Fruit fly (Drosophila melanogaster) whole organism, adult: ENCODE measurements around the gene CG17982.

Experiments used
- CG11617 ChIP-seq: fragments of 200-800 bp; sonication (Bioruptor generic); optimal IDR thresholded peaks from 2 replicates; lab custom pipeline; 2017; ENCODE audit warnings: mild to moderate bottlenecking, missing biosample characterization, missing genetic modification reagents, missing genetic modification characterization
- CG12768 ChIP-seq: fragments of 200-800 bp; sonication (Bioruptor generic); optimal IDR thresholded peaks from 2 replicates; lab custom pipeline; 2017; ENCODE audit warnings: missing biosample characterization, missing genetic modification characterization, mild to moderate bottlenecking, moderate library complexity, missing genetic modification reagents
- CG14711 ChIP-seq: fragments of 200-800 bp; sonication (Bioruptor generic); optimal IDR thresholded peaks from 2 replicates; lab custom pipeline; 2018; ENCODE audit warnings: missing biosample characterization, mild to moderate bottlenecking, missing genetic modification characterization, moderate library complexity
- CG1620 ChIP-seq: fragments of 200-800 bp; sonication (Bioruptor generic); optimal IDR thresholded peaks from 2 replicates; lab custom pipeline; 2016; ENCODE audit warnings: missing biosample characterization, missing genetic modification characterization
- CG33017 ChIP-seq: fragments of 200-800 bp; sonication (Bioruptor generic); optimal IDR thresholded peaks from 2 replicates; lab custom pipeline; 2018; ENCODE audit warnings: missing biosample characterization, mild to moderate bottlenecking, missing genetic modification characterization, moderate library complexity
- CG5204 ChIP-seq: fragments of 200-800 bp; sonication (Bioruptor generic); optimal IDR thresholded peaks from 2 replicates; lab custom pipeline; 2016; ENCODE audit warnings: missing biosample characterization, missing genetic modification characterization
- CG7045 ChIP-seq: fragments of 200-800 bp; sonication (Bioruptor generic); optimal IDR thresholded peaks from 2 replicates; lab custom pipeline; 2017; ENCODE audit warnings: missing biosample characterization, mild to moderate bottlenecking, missing genetic modification characterization
- CG7101 ChIP-seq: fragments of 200-800 bp; sonication (Bioruptor generic); optimal IDR thresholded peaks from 2 replicates; lab custom pipeline; 2018; ENCODE audit warnings: missing biosample characterization, mild to moderate bottlenecking, missing genetic modification characterization, moderate library complexity
- Clk ChIP-seq: fragments of 200-800 bp; sonication (Bioruptor generic); optimal IDR thresholded peaks from 2 replicates; lab custom pipeline; 2017; ENCODE audit warnings: missing biosample characterization, missing genetic modification characterization
- Crg-1 ChIP-seq: fragments of 200-800 bp; sonication (Bioruptor generic); optimal IDR thresholded peaks from 2 replicates; lab custom pipeline; 2016; ENCODE audit warnings: missing biosample characterization, missing genetic modification characterization
- Hr96 ChIP-seq: fragments of 200-800 bp; sonication (Bioruptor generic); optimal IDR thresholded peaks from 2 replicates; lab custom pipeline; 2016; ENCODE audit warnings: missing biosample characterization, missing genetic modification characterization
- Mnt ChIP-seq: fragments of 200-800 bp; sonication (Bioruptor generic); optimal IDR thresholded peaks from 2 replicates; lab custom pipeline; 2016; ENCODE audit warnings: missing biosample characterization, mild to moderate bottlenecking, missing genetic modification characterization
- bab1 ChIP-seq: fragments of 200-800 bp; sonication (Bioruptor generic); optimal IDR thresholded peaks from 3 replicates; lab custom pipeline; 2019; ENCODE audit warnings: missing biosample characterization, mild to moderate bottlenecking, missing genetic modification characterization, moderate library complexity
- cic ChIP-seq: fragments of 200-800 bp; sonication (Bioruptor generic); optimal IDR thresholded peaks from 2 replicates; lab custom pipeline; 2017; ENCODE audit warnings: missing biosample characterization, mild to moderate bottlenecking, missing genetic modification characterization, moderate library complexity
- cnc ChIP-seq, 2 experiments: fragments of >200 bp; optimal IDR thresholded peaks; 2 replicates each; lab custom pipeline; 2017
- kay ChIP-seq: fragments of 200-800 bp; sonication (Bioruptor generic); peaks from one replicate; lab custom pipeline; 2016; ENCODE audit warnings: missing biosample characterization, missing genetic modification characterization, borderline replicate concordance
- ovo ChIP-seq: fragments of 200-800 bp; sonication (Bioruptor generic); optimal IDR thresholded peaks from 2 replicates; lab custom pipeline; 2016; ENCODE audit warnings: missing biosample characterization, missing genetic modification characterization
- pad ChIP-seq: fragments of 200-800 bp; sonication (Bioruptor generic); optimal IDR thresholded peaks from 3 replicates; lab custom pipeline; 2017; ENCODE audit warnings: missing biosample characterization, missing genetic modification characterization, mild to moderate bottlenecking, moderate library complexity, missing genetic modification reagents
- tj ChIP-seq: fragments of 200-800 bp; sonication (Bioruptor generic); optimal IDR thresholded peaks from 3 replicates; lab custom pipeline; 2017; ENCODE audit warnings: missing biosample characterization, mild to moderate bottlenecking, missing genetic modification characterization, moderate library complexity
- toe ChIP-seq: fragments of 200-800 bp; sonication (Bioruptor generic); optimal IDR thresholded peaks from 2 replicates; lab custom pipeline; 2016; ENCODE audit warnings: missing biosample characterization, missing genetic modification characterization

Gene CG17982

dm6 chrX:8147649-8148048, 4.0 kb upstream of the CG17982 start, which contains the start of gene CG15336:
Gene CG15336, plus strand, starts transcription at chrX:8147949.
- no peak for TF ChIP-seq CG7045
- no peak for TF ChIP-seq kay (GFP tag; lab: Kevin White, UChicago)
- TF ChIP-seq Crg-1 (GFP tag; lab: Kevin White, UChicago): no peak
- TF ChIP-seq tj (GFP tag; lab: Kevin White, UChicago): no peak
- TF ChIP-seq CG11617: no peak
- TF ChIP-seq Mnt (GFP tag; lab: Kevin White, UChicago): no peak
- no peak for TF ChIP-seq pad (GFP tag; lab: Kevin White, UChicago)
- no peak for TF ChIP-seq CG7101 (tag; lab: Kevin White, UChicago)
- TF ChIP-seq bab1 (GFP tag; lab: Kevin White, UChicago): no peak
- TF ChIP-seq ovo (GFP tag; lab: Kevin White, UChicago): no peak
- no peak for TF ChIP-seq cic (GFP tag; lab: Kevin White, UChicago)
- TF ChIP-seq CG12768: no peak
- TF ChIP-seq cnc (optimal IDR thresholded peaks at IDR 0.05; lab: Kevin White, UChicago): no peak
- TF ChIP-seq CG14711 (tag; lab: Kevin White, UChicago): no peak
- TF ChIP-seq toe (GFP tag; lab: Kevin White, UChicago): no peak

- TF ChIP-seq cnc (optimal IDR thresholded peaks at IDR 0.05; lab: Kevin White, UChicago): no peak
- peak; percentile 22 for TF ChIP-seq Crg-1 (GFP tag; lab: Kevin White, UChicago)
- no peak for TF ChIP-seq CG7045
- no peak for TF ChIP-seq Clk (GFP tag; lab: Kevin White, UChicago)
- TF ChIP-seq bab1 (GFP tag; lab: Kevin White, UChicago): peak; percentile 77
- TF ChIP-seq CG12768: no peak
- TF ChIP-seq CG14711 (tag; lab: Kevin White, UChicago): peak; percentile 66
- peak; percentile 61 for TF ChIP-seq CG7101 (tag; lab: Kevin White, UChicago)
- no peak for TF ChIP-seq ovo (GFP tag; lab: Kevin White, UChicago)
- TF ChIP-seq CG1620: peak; percentile 44
- TF ChIP-seq CG33017: no peak
- no peak for TF ChIP-seq kay (GFP tag; lab: Kevin White, UChicago)
- TF ChIP-seq Hr96 (GFP tag; lab: Kevin White, UChicago): no peak
- TF ChIP-seq pad (GFP tag; lab: Kevin White, UChicago): peak; percentile 13
- TF ChIP-seq tj (GFP tag; lab: Kevin White, UChicago): peak; percentile 43
- peak; percentile 57 for TF ChIP-seq CG11617
- no peak for TF ChIP-seq cic (GFP tag; lab: Kevin White, UChicago)
- TF ChIP-seq Mnt (GFP tag; lab: Kevin White, UChicago): peak; percentile 73
- TF ChIP-seq toe (GFP tag; lab: Kevin White, UChicago): no peak
- no peak for TF ChIP-seq CG5204 (GFP tag; lab: Kevin White, UChicago)
These were observed 2.0 kb upstream of the CG17982 start, which contains the start of the genes alpha-PheRS and CG2129 for dm6 chrX:8145501-8146157. Gene alpha-PheRS, minus strand, starts transcription at chrX:8145602. Gene CG2129, plus strand, starts transcription at chrX:8145839.

dm6 chrX:8142067-8142462, 1.6 kb downstream of the CG17982 start, which contains the start of gene Smox:
Gene Smox, minus strand, starts transcription at chrX:8142279.
- TF ChIP-seq cic (GFP tag; lab: Kevin White, UChicago) (no peak), Mnt (GFP tag; lab: Kevin White, UChicago) (no peak), ovo (GFP tag; lab: Kevin White, UChicago) (no peak), CG1620 (no peak), CG33017 (peak; percentile 18), bab1 (GFP tag; lab: Kevin White, UChicago) (no peak), CG14711 (tag; lab: Kevin White, UChicago) (peak; percentile 22)

- TF ChIP-seq Crg-1 (GFP tag; lab: Kevin White, UChicago) (peak; percentile 8), CG7045 (no peak), tj (GFP tag; lab: Kevin White, UChicago) (peak; percentile 84), CG5204 (GFP tag; lab: Kevin White, UChicago) (no peak), cic (GFP tag; lab: Kevin White, UChicago) (peak; percentile 43), CG7101 (tag; lab: Kevin White, UChicago) (peak; percentile 16), Mnt (GFP tag; lab: Kevin White, UChicago) (peak; percentile 44), ovo (GFP tag; lab: Kevin White, UChicago) (peak; percentile 97), cnc (optimal IDR thresholded peaks at IDR 0.05; lab: Kevin White, UChicago) (no peak), CG33017 (no peak), CG1620 (no peak), toe (GFP tag; lab: Kevin White, UChicago) (no peak), Clk (GFP tag; lab: Kevin White, UChicago) (no peak), pad (GFP tag; lab: Kevin White, UChicago) (peak; percentile 98), kay (GFP tag; lab: Kevin White, UChicago) (no peak), CG14711 (tag; lab: Kevin White, UChicago) (no peak), bab1 (GFP tag; lab: Kevin White, UChicago) (no peak), CG11617 (peak; percentile 57), CG12768 (peak; percentile 38), Hr96 (GFP tag; lab: Kevin White, UChicago) (no peak)
These were observed 2.1 kb downstream of the CG17982 start for dm6 chrX:8141353-8142066.

dm6 chrX:8140707-8141106, 2.9 kb downstream of the CG17982 start:
- TF ChIP-seq CG5204 (GFP tag; lab: Kevin White, UChicago): no peak
- TF ChIP-seq bab1 (GFP tag; lab: Kevin White, UChicago): no peak
- no peak for TF ChIP-seq Mnt (GFP tag; lab: Kevin White, UChicago)
- no peak for TF ChIP-seq CG11617
- TF ChIP-seq CG7045: no peak
- TF ChIP-seq cnc (optimal IDR thresholded peaks at IDR 0.05; lab: Kevin White, UChicago): no peak
- no peak for TF ChIP-seq tj (GFP tag; lab: Kevin White, UChicago)
